Worm (Caenorhabditis elegans): ENCODE results near the gene vab-3.

The vab-3 gene

ce11 chrX:10566775-10567174 is 67.1 kb downstream of the vab-3 start (continued):
- TF ChIP-seq efl-1 (optimal IDR thresholded peaks at IDR 0.05) (peak; percentile 33 to 58), efl-1 (GFP tag; optimal IDR thresholded peaks at IDR 0.05 in 1 of 2) (peak; percentile 57 to 96), nhr-47 (tag; optimal IDR thresholded peaks at IDR 0.05) (peak; percentile 31), Y116A8C.19 (tag; optimal IDR thresholded peaks at IDR 0.05; ENCODE audit: borderline replicate concordance) (no peak), hpl-2 (GFP tag; optimal IDR thresholded peaks at IDR 0.05) (no peak), nhr-76 (tag; optimal IDR thresholded peaks at IDR 0.05) (no peak), dsc-1 (tag; optimal IDR thresholded peaks at IDR 0.05) (peak; percentile 29), nhr-77 (tag; optimal IDR thresholded peaks at IDR 0.05) (no peak), unc-30 (tag; optimal IDR thresholded peaks at IDR 0.05) (no peak), unc-98 (GFP tag; IDR thresholded peaks at IDR 0.05) (no peak), skn-1 (tag; optimal IDR thresholded peaks at IDR 0.05) (no peak), tlp-1 (tag; optimal IDR thresholded peaks at IDR 0.05) (no peak), ama-1 (optimal IDR thresholded peaks at IDR 0.05) (no peak), fkh-4 (tag; optimal IDR thresholded peaks at IDR 0.05; ENCODE audit: borderline replicate concordance) (no peak), ceh-63 (GFP tag; optimal IDR thresholded peaks at IDR 0.05) (no peak), aly-2 (tag; optimal IDR thresholded peaks at IDR 0.05) (no peak), nhr-20 (tag; optimal IDR thresholded peaks at IDR 0.05) (peak; percentile 50), ztf-4 (tag; optimal IDR thresholded peaks at IDR 0.05) (no peak), C34B4.2 (tag; optimal IDR thresholded peaks at IDR 0.05) (no peak), egl-13 (tag; optimal IDR thresholded peaks at IDR 0.05) (no peak), lin-14 (GFP tag; optimal IDR thresholded peaks at IDR 0.05) (no peak), egl-27 (tag; optimal IDR thresholded peaks at IDR 0.05) (no peak), fkh-8 (tag; optimal IDR thresholded peaks at IDR 0.05) (no peak), isw-1 (GFP tag; IDR thresholded peaks at IDR 0.05) (no peak), sup-37 (GFP tag; optimal IDR thresholded peaks at IDR 0.05) (no peak), nhr-12 (tag; optimal IDR thresholded peaks at IDR 0.05) (no peak), lin-39 (tag; optimal IDR thresholded peaks at IDR 0.05) (no peak), pax-3 (tag; optimal IDR thresholded peaks at IDR 0.05) (no peak), vab-15 (tag; optimal IDR thresholded peaks at IDR 0.05) (no peak), zip-4 (GFP tag; optimal IDR thresholded peaks at IDR 0.05) (no peak), ceh-88 (GFP tag; IDR thresholded peaks at IDR 0.05) (no peak), unc-86 (tag; optimal IDR thresholded peaks at IDR 0.05) (no peak), ces-1 (GFP tag; optimal IDR thresholded peaks at IDR 0.05) (no peak), nhr-11 (tag; optimal IDR thresholded peaks at IDR 0.05) (no peak), unc-130 (tag; optimal IDR thresholded peaks at IDR 0.05) (peak; percentile 21), mab-9 (GFP tag; IDR thresholded peaks at IDR 0.05) (no peak), aha-1 (tag; optimal IDR thresholded peaks at IDR 0.05) (no peak)

DNA sequence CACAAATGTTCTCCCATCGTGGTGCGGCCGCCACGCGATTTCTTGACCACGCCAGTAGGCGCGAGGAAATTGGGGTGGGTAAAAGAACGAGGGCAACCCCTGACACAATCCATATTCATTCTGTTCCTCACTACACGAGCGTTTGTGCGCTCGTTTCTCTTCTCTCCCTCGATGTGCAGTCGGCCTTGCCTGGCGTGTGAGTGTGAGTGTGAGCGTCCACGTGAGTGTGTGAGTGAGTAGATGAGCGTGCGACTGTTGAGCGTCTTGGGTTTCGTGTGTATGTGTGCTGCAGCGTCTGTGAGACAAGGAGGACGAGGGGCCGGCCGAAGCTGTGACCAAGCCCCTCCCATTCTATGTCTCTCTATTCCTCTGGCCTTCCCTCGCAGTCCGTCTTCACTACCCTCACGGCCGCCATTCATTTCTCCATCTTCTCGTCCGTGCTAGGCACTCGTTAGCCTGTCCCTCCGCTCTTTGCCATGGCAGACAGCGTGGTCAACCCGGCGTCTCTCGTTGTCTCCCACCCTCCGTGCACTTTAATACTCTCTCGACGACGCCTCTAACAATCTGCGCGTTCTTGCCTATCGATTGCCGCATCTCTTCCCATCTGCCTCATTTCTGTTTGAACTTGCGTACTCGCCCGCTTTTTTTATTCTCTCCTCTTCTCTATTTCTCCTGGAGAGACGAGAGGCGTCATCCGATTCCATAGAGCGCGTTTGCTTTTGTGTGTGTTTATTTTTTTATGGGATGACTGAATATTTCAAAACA is 68.9 kb downstream of the vab-3 start:
- peak; percentile 46 to 81 for TF ChIP-seq egl-27 (tag; optimal IDR thresholded peaks at IDR 0.05)
- peak; percentile 53 for TF ChIP-seq vab-15 (tag; optimal IDR thresholded peaks at IDR 0.05)
- TF ChIP-seq ces-1 (GFP tag; optimal IDR thresholded peaks at IDR 0.05) = no peak
- peak; percentile 87 for TF ChIP-seq nhr-19 (GFP tag; conservative IDR thresholded peaks at IDR 0.05)
- peak; percentile 97 for TF ChIP-seq unc-86 (tag; optimal IDR thresholded peaks at IDR 0.05)
- TF ChIP-seq nhr-77 (tag; optimal IDR thresholded peaks at IDR 0.05) = peak; percentile 88
- peak; percentile 84 for TF ChIP-seq nhr-237 (tag; optimal IDR thresholded peaks at IDR 0.05)
- TF ChIP-seq nhr-20 (tag; optimal IDR thresholded peaks at IDR 0.05) = peak; percentile 98
- TF ChIP-seq swsn-7 (tag; optimal IDR thresholded peaks at IDR 0.05) = peak; percentile 99
- peak; percentile 87 for TF ChIP-seq irx-1 (tag; optimal IDR thresholded peaks at IDR 0.05)
- TF ChIP-seq dpl-1 (GFP tag; optimal IDR thresholded peaks at IDR 0.05) = peak; percentile 59 to 74 (median 61)
- peak; percentile 43 for TF ChIP-seq lin-39 (tag; optimal IDR thresholded peaks at IDR 0.05)
- TF ChIP-seq mef-2 (tag; optimal IDR thresholded peaks at IDR 0.05) = peak; percentile 83
- no peak for TF ChIP-seq unc-98 (GFP tag; IDR thresholded peaks at IDR 0.05)
- TF ChIP-seq hpl-2 (GFP tag; optimal IDR thresholded peaks at IDR 0.05) = peak; percentile 37
- TF ChIP-seq elt-3 (tag; optimal IDR thresholded peaks at IDR 0.05) = peak in 2 of 6 experiments; percentile 33 to 91
- TF ChIP-seq pqm-1 (tag; optimal IDR thresholded peaks at IDR 0.05) = no peak
- TF ChIP-seq ztf-11 (tag; optimal IDR thresholded peaks at IDR 0.05) = peak in 1 of 2 experiments; percentile 92
- TF ChIP-seq grh-1 (GFP tag; IDR thresholded peaks at IDR 0.05) = peak; percentile 78
- TF ChIP-seq hlh-4 (tag; optimal IDR thresholded peaks at IDR 0.05) = no peak
- peak; percentile 91 for TF ChIP-seq nhr-90 (tag; optimal IDR thresholded peaks at IDR 0.05; ENCODE audit: poor library complexity)
- TF ChIP-seq lin-15B (tag; optimal IDR thresholded peaks at IDR 0.05) = peak; percentile 72
- TF ChIP-seq fkh-10 (GFP tag; optimal IDR thresholded peaks at IDR 0.05) = peak; percentile 77
- TF ChIP-seq unc-130 (tag; optimal IDR thresholded peaks at IDR 0.05) = peak; percentile 45
- peak; percentile 74 to 85 for TF ChIP-seq efl-1 (optimal IDR thresholded peaks at IDR 0.05)
- peak; percentile 51 to 97 for TF ChIP-seq efl-1 (GFP tag; optimal IDR thresholded peaks at IDR 0.05 in 1 of 2)
